Worm (Caenorhabditis elegans): ENCODE data around the gene F44E2.7.

The F44E2.7 gene

ce11 chrIII:8848372-8848771 is at the start of gene F44E2.7:
Gene F44E2.7, minus strand, starts transcription at chrIII:8848472.
- TF ChIP-seq flh-1 (GFP tag; optimal IDR thresholded peaks at IDR 0.05) (no peak), ham-2 (GFP tag; optimal IDR thresholded peaks at IDR 0.05) (no peak), blmp-1 (tag; optimal IDR thresholded peaks at IDR 0.05) (no peak), drap-1 (GFP tag; optimal IDR thresholded peaks at IDR 0.05) (no peak), nhr-2 (tag; optimal IDR thresholded peaks at IDR 0.05) (no peak), mep-1 (tag; optimal IDR thresholded peaks at IDR 0.05) (no peak), unc-120 (tag; optimal IDR thresholded peaks at IDR 0.05; ENCODE audit: poor library complexity, severe bottlenecking) (no peak), zip-8 (tag; optimal IDR thresholded peaks at IDR 0.05) (no peak), ces-1 (GFP tag; optimal IDR thresholded peaks at IDR 0.05) (no peak), mab-5 (tag; optimal IDR thresholded peaks at IDR 0.05) (no peak), pha-4 (tag; optimal IDR thresholded peaks at IDR 0.05) (no peak)

DNA sequence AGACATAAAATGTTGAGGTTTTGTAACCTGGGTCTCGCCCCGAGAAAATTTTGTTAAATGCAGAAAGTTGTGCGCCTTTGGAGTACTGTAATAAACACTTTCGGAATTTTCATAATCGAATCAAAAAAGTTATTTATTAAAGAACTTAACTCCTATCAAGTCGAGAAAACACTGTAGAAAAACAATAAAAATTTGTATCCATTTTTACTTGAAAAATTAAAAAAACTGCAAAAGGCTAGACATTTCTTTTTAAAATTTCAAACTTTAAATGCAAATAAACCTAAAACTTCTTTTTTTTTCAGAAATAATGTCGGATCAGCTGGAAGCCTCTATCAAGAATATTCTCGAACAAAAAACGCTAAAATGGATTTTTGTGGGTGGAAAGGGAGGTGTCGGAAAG is 46.5 kb upstream of the F44E2.7 start, which contains the start of gene asna-1:
Gene asna-1 (plus strand): TSS at position 301 of the 400 bp plus-strand sequence.
- TF ChIP-seq nhr-28 (tag; optimal IDR thresholded peaks at IDR 0.05) = no peak
- no peak for TF ChIP-seq ham-2 (GFP tag; optimal IDR thresholded peaks at IDR 0.05)

DNA sequence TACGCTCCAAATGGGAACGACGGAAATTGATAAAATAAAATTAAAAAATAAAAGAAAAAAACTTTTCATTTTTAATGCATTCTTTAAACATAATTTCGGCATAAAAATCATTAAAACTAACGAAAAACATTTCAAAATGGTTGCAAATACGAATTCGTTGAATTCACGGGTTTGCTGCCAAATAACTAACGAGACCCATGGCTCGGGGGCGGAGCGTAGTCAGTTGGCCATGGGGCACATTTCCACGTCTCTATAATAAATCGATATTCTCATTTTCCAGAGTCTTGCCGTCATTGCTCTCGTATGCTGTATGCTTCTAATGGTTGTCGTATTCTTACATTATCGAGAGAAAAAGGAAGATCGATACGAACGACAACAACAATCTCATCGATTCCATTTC is 45.2 kb upstream of the F44E2.7 start, which contains the start of gene ZK637.4:
Gene ZK637.4 (plus strand): TSS at position 301 of the 400 bp plus-strand sequence.
- no peak for TF ChIP-seq cnd-1 (tag; optimal IDR thresholded peaks at IDR 0.05)
- no peak for TF ChIP-seq zip-8 (tag; optimal IDR thresholded peaks at IDR 0.05)
- TF ChIP-seq lin-32 (GFP tag; optimal IDR thresholded peaks at IDR 0.05) = no peak
- TF ChIP-seq nhr-12 (tag; optimal IDR thresholded peaks at IDR 0.05) = no peak
- no peak for TF ChIP-seq nhr-28 (tag; optimal IDR thresholded peaks at IDR 0.05)
- no peak for TF ChIP-seq ztf-11 (tag; optimal IDR thresholded peaks at IDR 0.05)
- TF ChIP-seq drap-1 (GFP tag; optimal IDR thresholded peaks at IDR 0.05) = no peak
- no peak for TF ChIP-seq ceh-43 (GFP tag; optimal IDR thresholded peaks at IDR 0.05)
- no peak for TF ChIP-seq pha-4 (tag; optimal IDR thresholded peaks at IDR 0.05)
- no peak for TF ChIP-seq blmp-1 (tag; optimal IDR thresholded peaks at IDR 0.05)
- TF ChIP-seq snpc-4 (tag; optimal IDR thresholded peaks at IDR 0.05) = no peak
- TF ChIP-seq hlh-1 (tag; optimal IDR thresholded peaks at IDR 0.05) = no peak

ce11 chrIII:8889931-8890330 is 41.7 kb upstream of the F44E2.7 start, which contains the start of gene lnkn-1:
Gene lnkn-1, plus strand, starts transcription at chrIII:8890231.
- TF ChIP-seq drap-1 (GFP tag; optimal IDR thresholded peaks at IDR 0.05) (no peak), unc-62 (GFP tag; optimal IDR thresholded peaks at IDR 0.05) (no peak)

DNA sequence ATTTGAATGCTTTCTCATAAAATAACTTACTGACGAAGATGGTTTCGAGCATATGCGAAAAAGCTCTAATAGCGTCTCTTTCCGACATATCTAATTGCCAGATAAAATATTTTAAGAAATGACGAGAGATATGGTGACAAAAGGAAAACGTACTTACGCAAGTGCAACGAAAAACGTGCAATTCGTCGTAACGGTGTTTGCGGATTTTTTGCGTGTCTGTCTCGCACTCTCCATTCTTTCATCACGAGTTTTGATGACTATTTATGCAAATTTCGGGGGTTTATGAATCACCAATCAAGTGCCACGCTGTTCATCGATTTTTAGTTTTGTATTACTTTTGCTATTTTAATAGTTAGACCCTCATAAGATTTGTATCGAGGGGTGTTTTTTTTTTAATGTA is 40.7 kb upstream of the F44E2.7 start, which contains the start of gene ZK637.14:
Gene ZK637.14 (minus strand): TSS at position 201 of the 400 bp plus-strand sequence.
- peak; percentile 56 for TF ChIP-seq pha-4 (tag; optimal IDR thresholded peaks at IDR 0.05)
- peak; percentile 42 for TF ChIP-seq mep-1 (tag; optimal IDR thresholded peaks at IDR 0.05)
- TF ChIP-seq nhr-12 (tag; optimal IDR thresholded peaks at IDR 0.05) = no peak
- TF ChIP-seq snpc-4 (tag; optimal IDR thresholded peaks at IDR 0.05) = no peak
- no peak for TF ChIP-seq sptf-1 (tag; optimal IDR thresholded peaks at IDR 0.05)
- TF ChIP-seq lin-13 (tag; optimal IDR thresholded peaks at IDR 0.05) = peak; percentile 25
- TF ChIP-seq nhr-237 (tag; optimal IDR thresholded peaks at IDR 0.05) = peak; percentile 30
- no peak for TF ChIP-seq flh-1 (GFP tag; optimal IDR thresholded peaks at IDR 0.05)
- no peak for TF ChIP-seq unc-39 (tag; optimal IDR thresholded peaks at IDR 0.05)
- TF ChIP-seq mab-5 (tag; optimal IDR thresholded peaks at IDR 0.05) = no peak
- no peak for TF ChIP-seq drap-1 (GFP tag; optimal IDR thresholded peaks at IDR 0.05)
- TF ChIP-seq lsy-2 (tag; optimal IDR thresholded peaks at IDR 0.05) = peak; percentile 57
- no peak for TF ChIP-seq mls-2 (tag; optimal IDR thresholded peaks at IDR 0.05)
- TF ChIP-seq ceh-43 (GFP tag; optimal IDR thresholded peaks at IDR 0.05) = no peak
- no peak for TF ChIP-seq lin-32 (GFP tag; optimal IDR thresholded peaks at IDR 0.05)
- peak; percentile 76 for TF ChIP-seq ces-1 (GFP tag; optimal IDR thresholded peaks at IDR 0.05)
- TF ChIP-seq unc-120 (tag; optimal IDR thresholded peaks at IDR 0.05; ENCODE audit: poor library complexity, severe bottlenecking) = peak; percentile 54

DNA sequence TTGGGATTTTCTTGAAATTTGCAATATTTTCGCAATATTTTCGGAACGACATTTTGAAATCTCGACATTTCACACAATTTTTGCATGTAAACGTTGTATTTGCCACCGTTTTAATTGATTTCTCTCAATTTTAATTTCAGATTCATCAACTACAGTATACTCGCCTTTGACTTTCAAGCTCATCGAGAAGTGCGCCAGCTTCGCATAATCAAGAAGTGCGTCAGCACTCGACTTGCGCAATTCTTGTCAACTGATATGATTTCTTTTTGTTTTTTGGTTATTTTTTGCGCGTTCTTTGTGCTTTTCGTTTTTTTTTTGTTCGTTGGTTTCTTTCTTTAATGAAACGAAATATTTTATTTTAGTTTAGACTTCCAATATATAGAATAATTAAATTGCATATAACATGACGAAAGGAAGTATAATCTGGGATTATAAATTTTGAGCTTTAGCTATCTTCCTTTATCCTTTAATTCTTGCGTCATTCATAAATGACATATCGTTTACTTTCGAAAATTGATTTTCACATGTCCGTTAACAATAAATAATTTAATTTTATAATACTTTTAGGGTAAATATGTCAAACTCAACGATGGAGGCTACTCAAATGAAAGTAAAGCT is 39.0 kb upstream of the F44E2.7 start, which contains the start of gene famh-136:
Gene famh-136 (plus strand): TSS at position 568 of the 618 bp plus-strand sequence.
- TF ChIP-seq ces-1 (GFP tag; optimal IDR thresholded peaks at IDR 0.05) (peak; percentile 58), nhr-237 (tag; optimal IDR thresholded peaks at IDR 0.05) (peak; percentile 44), cnd-1 (tag; optimal IDR thresholded peaks at IDR 0.05) (peak; percentile 11), mls-2 (tag; optimal IDR thresholded peaks at IDR 0.05) (peak; percentile 30), unc-39 (tag; optimal IDR thresholded peaks at IDR 0.05) (no peak), mep-1 (tag; optimal IDR thresholded peaks at IDR 0.05) (peak; percentile 89), sptf-1 (tag; optimal IDR thresholded peaks at IDR 0.05) (peak; percentile 78), ceh-39 (tag; optimal IDR thresholded peaks at IDR 0.05) (no peak), drap-1 (GFP tag; optimal IDR thresholded peaks at IDR 0.05) (no peak), lsy-2 (tag; optimal IDR thresholded peaks at IDR 0.05) (peak; percentile 80), lin-13 (tag; optimal IDR thresholded peaks at IDR 0.05) (peak; percentile 81), nhr-2 (tag; optimal IDR thresholded peaks at IDR 0.05) (no peak), ceh-43 (GFP tag; optimal IDR thresholded peaks at IDR 0.05) (peak; percentile 33), M03D4.4 (tag; optimal IDR thresholded peaks at IDR 0.05) (peak; percentile 61)

Data from whole organism, mixed stage, embryonic.